Fruit fly (Drosophila melanogaster): ENCODE measurements around the gene Ptp61F.
A peak's percentile ranks its signal among the peaks of the same experiment; 100 is the strongest.

Gene Ptp61F

DNA sequence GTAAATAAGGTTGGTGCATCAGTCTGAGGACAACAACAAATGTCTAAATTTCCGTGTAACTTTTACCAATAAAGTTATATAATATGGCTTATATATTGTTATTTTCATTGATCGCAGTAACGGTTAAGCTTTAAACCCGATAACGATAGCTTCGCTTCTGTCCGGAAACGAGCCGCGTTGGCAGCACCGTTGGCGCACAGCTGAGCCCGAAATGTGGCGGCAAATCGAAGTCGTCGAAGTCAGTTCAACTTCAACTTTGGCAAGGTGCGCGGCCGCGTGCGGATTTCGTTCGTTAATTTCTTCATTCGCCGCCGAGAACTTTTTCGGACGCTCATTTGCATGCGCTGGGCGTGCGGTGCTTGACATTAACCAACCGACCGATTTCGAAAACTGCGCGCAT is 156.8 kb downstream of the Ptp61F start, which contains the start of gene Myo61F (continued):
- TF ChIP-seq Dref (GFP tag; IDR thresholded peaks at IDR 0.05) (peak; percentile 78), sna (GFP tag; IDR thresholded peaks at IDR 0.05; ENCODE audit: partially characterized antibody) (peak; percentile 42; the same call in 1 of the 2 replicates), Myb (GFP tag; optimal IDR thresholded peaks at IDR 0.05) (peak; percentile 93), CG33213 (GFP tag; optimal IDR thresholded peaks at IDR 0.05) (no peak), E2f2 (GFP tag; IDR thresholded peaks at IDR 0.05) (peak; percentile 89), CG2678 (tag; optimal IDR thresholded peaks at IDR 0.05) (no peak), CG6689 (GFP tag; IDR thresholded peaks at IDR 0.05) (no peak), br (optimal IDR thresholded peaks at IDR 0.05) (no peak), zfh2 (GFP tag; optimal IDR thresholded peaks at IDR 0.05) (no peak), CG18764 (GFP tag; optimal IDR thresholded peaks at IDR 0.05) (no peak), CG7271 (tag; optimal IDR thresholded peaks at IDR 0.05) (no peak), run (tag; optimal IDR thresholded peaks at IDR 0.05) (no peak), MTF-1 (GFP tag; optimal IDR thresholded peaks at IDR 0.05; ENCODE audit: borderline replicate concordance) (no peak), CG17912 (GFP tag; optimal IDR thresholded peaks at IDR 0.05) (no peak), Ptx1 (GFP tag; IDR thresholded peaks at IDR 0.05) (no peak), Sry-β (GFP tag; optimal IDR thresholded peaks at IDR 0.05) (no peak), pum (GFP tag; optimal IDR thresholded peaks at IDR 0.05) (no peak), CG15696 (tag; optimal IDR thresholded peaks at IDR 0.05) (no peak), BtbVII (GFP tag; optimal IDR thresholded peaks at IDR 0.05) (no peak), Dek (tag; optimal IDR thresholded peaks at IDR 0.05) (no peak), aop (GFP tag; IDR thresholded peaks at IDR 0.05) (no peak), kay (GFP tag; optimal IDR thresholded peaks at IDR 0.05) (no peak), Ssrp (tag; optimal IDR thresholded peaks at IDR 0.05) (no peak), knrl (GFP tag; IDR thresholded peaks at IDR 0.05; ENCODE audit: partially characterized antibody) (0 out of 3 replicates have a peak, but pooled peaks have one; percentile 23), C15 (GFP tag; IDR thresholded peaks at IDR 0.05) (no peak), CG13287 (GFP tag; IDR thresholded peaks at IDR 0.05; ENCODE audit: partially characterized antibody) (peak; percentile 77), HmgD (GFP tag; optimal IDR thresholded peaks at IDR 0.05) (no peak), CG12219 (GFP tag; optimal IDR thresholded peaks at IDR 0.05) (no peak), CG16779 (GFP tag; IDR thresholded peaks at IDR 0.05) (no peak), hbn (GFP tag; IDR thresholded peaks at IDR 0.05; ENCODE audit: partially characterized antibody) (peak; percentile 48), CG30431 (GFP tag; optimal IDR thresholded peaks at IDR 0.05) (no peak), CG8359 (GFP tag; optimal IDR thresholded peaks at IDR 0.05; ENCODE audit: borderline replicate concordance) (no peak), peb (GFP tag; IDR thresholded peaks at IDR 0.05) (no peak), CG18262 (tag; optimal IDR thresholded peaks at IDR 0.05) (no peak), CG34422 (GFP tag; IDR thresholded peaks at IDR 0.05) (no peak; the same call in 2 of the 3 replicates), nerfin-1 (tag; optimal IDR thresholded peaks at IDR 0.05) (no peak), Six4 (GFP tag; optimal IDR thresholded peaks at IDR 0.05) (no peak), phol (tag; optimal IDR thresholded peaks at IDR 0.05) (no peak), CG14860 (GFP tag; IDR thresholded peaks at IDR 0.05; ENCODE audit: partially characterized antibody) (peak; percentile 46; the same call in 1 of the 3 replicates), eyg (GFP tag; optimal IDR thresholded peaks at IDR 0.05) (no peak), CG8924 (tag; optimal IDR thresholded peaks at IDR 0.05) (no peak), zen2 (GFP tag; IDR thresholded peaks at IDR 0.05; ENCODE audit: partially characterized antibody) (0 out of 3 replicates have a peak, but pooled peaks have one; percentile 7), tll (GFP tag; optimal IDR thresholded peaks at IDR 0.05) (no peak), CG7963 (GFP tag; IDR thresholded peaks at IDR 0.05; ENCODE audit: partially characterized antibody) (0 out of 3 replicates have a peak, but pooled peaks have one; percentile 61), HLH4C (GFP tag; IDR thresholded peaks at IDR 0.05; ENCODE audit: partially characterized antibody) (peak; percentile 75), Sox102F (GFP tag; optimal IDR thresholded peaks at IDR 0.05) (no peak), CG15514 (GFP tag; optimal IDR thresholded peaks at IDR 0.05) (peak; percentile 63), vvl (GFP tag; IDR thresholded peaks at IDR 0.05) (peak; percentile 74), corto (GFP tag; optimal IDR thresholded peaks at IDR 0.05) (no peak), fru (optimal IDR thresholded peaks at IDR 0.05) (no peak)

Measured in whole organism, embryonic.